Fruit fly (Drosophila melanogaster): ENCODE results near the gene Atg8a.

The Atg8a gene

dm6 chrX:10775690-10776089 lies 7.6 kb upstream of the Atg8a start (continued):
- peak; percentile 24 for TF ChIP-seq Hr3 (GFP tag; optimal IDR thresholded peaks at IDR 0.05)
- TF ChIP-seq CG9437 (GFP tag; optimal IDR thresholded peaks at IDR 0.05), result no peak
- no peak for TF ChIP-seq Atf-2 (GFP tag; optimal IDR thresholded peaks at IDR 0.05)
- TF ChIP-seq fd3F (GFP tag; optimal IDR thresholded peaks at IDR 0.05), result peak; percentile 29
- TF ChIP-seq ranshi (GFP tag; IDR thresholded peaks at IDR 0.05), result 0 out of 2 replicates have a peak, but pooled peaks have one; percentile 24
- peak; percentile 13 for TF ChIP-seq mam (GFP tag; optimal IDR thresholded peaks at IDR 0.05)
- TF ChIP-seq dan (GFP tag; IDR thresholded peaks at IDR 0.05), result no peak
- peak; percentile 31; the same call in 1 of the 2 replicates for TF ChIP-seq E2f2 (GFP tag; IDR thresholded peaks at IDR 0.05)
- no peak for TF ChIP-seq YL-1 (GFP tag; optimal IDR thresholded peaks at IDR 0.05)
- TF ChIP-seq bsh (GFP tag; optimal IDR thresholded peaks at IDR 0.05), result peak in 1 of 2 experiments; percentile 25
- TF ChIP-seq CG15269 (tag; optimal IDR thresholded peaks at IDR 0.05), result peak; percentile 69
- TF ChIP-seq CG13624 (GFP tag; optimal IDR thresholded peaks at IDR 0.05), result no peak
- TF ChIP-seq grn (GFP tag; optimal IDR thresholded peaks at IDR 0.05), result no peak
- TF ChIP-seq CG9797 (GFP tag; optimal IDR thresholded peaks at IDR 0.05), result no peak
- peak; percentile 18 for TF ChIP-seq CG12769 (tag; optimal IDR thresholded peaks at IDR 0.05)
- no peak for TF ChIP-seq CG2129 (GFP tag; IDR thresholded peaks at IDR 0.05; ENCODE audit: partially characterized antibody)
- TF ChIP-seq CG32767 (GFP tag; IDR thresholded peaks at IDR 0.05), result peak; percentile 43; the same call in 1 of the 2 replicates
- TF ChIP-seq Dip2 (GFP tag; IDR thresholded peaks at IDR 0.05), result no peak
- TF ChIP-seq CG11093 (GFP tag; IDR thresholded peaks at IDR 0.05), result no peak
- no peak for TF ChIP-seq mld (GFP tag; IDR thresholded peaks at IDR 0.05; ENCODE audit: partially characterized antibody)
- no peak for TF ChIP-seq knrl (GFP tag; IDR thresholded peaks at IDR 0.05; ENCODE audit: partially characterized antibody)
- TF ChIP-seq h (optimal IDR thresholded peaks at IDR 0.05), result no peak
- no peak for TF ChIP-seq CG6854 (GFP tag; optimal IDR thresholded peaks at IDR 0.05)
- no peak for TF ChIP-seq nerfin-1 (tag; optimal IDR thresholded peaks at IDR 0.05)
- no peak for TF ChIP-seq CTCF (GFP tag; optimal IDR thresholded peaks at IDR 0.05)
- peak; percentile 38 for TF ChIP-seq org-1 (GFP tag; optimal IDR thresholded peaks at IDR 0.05)
- no peak for TF ChIP-seq sens-2 (GFP tag; IDR thresholded peaks at IDR 0.05)
- no peak for TF ChIP-seq CG14710 (tag; optimal IDR thresholded peaks at IDR 0.05)
- peak; percentile 28 for TF ChIP-seq CG1233 (GFP tag; optimal IDR thresholded peaks at IDR 0.05)
- TF ChIP-seq usp (GFP tag; optimal IDR thresholded peaks at IDR 0.05), result no peak
- TF ChIP-seq CG4424 (GFP tag; optimal IDR thresholded peaks at IDR 0.05), result peak; percentile 39
- no peak for TF ChIP-seq NC2β (GFP tag; optimal IDR thresholded peaks at IDR 0.05)
- 0 out of 2 replicates have a peak, but pooled peaks have one; percentile 27 for TF ChIP-seq CG32532 (GFP tag; IDR thresholded peaks at IDR 0.05)
- TF ChIP-seq CG4617 (GFP tag; optimal IDR thresholded peaks at IDR 0.05; ENCODE audit: borderline replicate concordance), result no peak
- no peak for TF ChIP-seq CG30020 (tag; optimal IDR thresholded peaks at IDR 0.05)
- peak; percentile 29; the same call in 1 of the 3 replicates for TF ChIP-seq B-H1 (GFP tag; IDR thresholded peaks at IDR 0.05)
- no peak for TF ChIP-seq slou (GFP tag; optimal IDR thresholded peaks at IDR 0.05)
- no peak for TF ChIP-seq CG4282 (GFP tag; optimal IDR thresholded peaks at IDR 0.05)
- TF ChIP-seq ato (GFP tag; IDR thresholded peaks at IDR 0.05; ENCODE audit: partially characterized antibody), result no peak
- TF ChIP-seq CG12071 (GFP tag; optimal IDR thresholded peaks at IDR 0.05), result peak; percentile 47
- TF ChIP-seq CG10274 (GFP tag; optimal IDR thresholded peaks at IDR 0.05), result no peak
- no peak for TF ChIP-seq zf30C (GFP tag; optimal IDR thresholded peaks at IDR 0.05)
- no peak for TF ChIP-seq repo (GFP tag; optimal IDR thresholded peaks at IDR 0.05)
- TF ChIP-seq E2f1 (GFP tag; IDR thresholded peaks at IDR 0.05), result peak; percentile 52
- TF ChIP-seq Ptx1 (GFP tag; IDR thresholded peaks at IDR 0.05), result peak; percentile 63
- TF ChIP-seq CG8944 (GFP tag; optimal IDR thresholded peaks at IDR 0.05), result peak; percentile 7
- TF ChIP-seq shn (GFP tag; optimal IDR thresholded peaks at IDR 0.05), result no peak
- no peak for TF ChIP-seq CG6254 (GFP tag; optimal IDR thresholded peaks at IDR 0.05)
- no peak for TF ChIP-seq chinmo (GFP tag; IDR thresholded peaks at IDR 0.05; ENCODE audit: partially characterized antibody)
- TF ChIP-seq Trl (optimal IDR thresholded peaks at IDR 0.05), result no peak
- no peak for TF ChIP-seq Trl (GFP tag; optimal IDR thresholded peaks at IDR 0.05)
- TF ChIP-seq CG30403 (GFP tag; optimal IDR thresholded peaks at IDR 0.05), result peak; percentile 41
- TF ChIP-seq sisA (GFP tag; IDR thresholded peaks at IDR 0.05), result peak; percentile 56
